Worm (Caenorhabditis elegans): ENCODE results near the gene C36A4.11.

C36A4.11 gene

DNA sequence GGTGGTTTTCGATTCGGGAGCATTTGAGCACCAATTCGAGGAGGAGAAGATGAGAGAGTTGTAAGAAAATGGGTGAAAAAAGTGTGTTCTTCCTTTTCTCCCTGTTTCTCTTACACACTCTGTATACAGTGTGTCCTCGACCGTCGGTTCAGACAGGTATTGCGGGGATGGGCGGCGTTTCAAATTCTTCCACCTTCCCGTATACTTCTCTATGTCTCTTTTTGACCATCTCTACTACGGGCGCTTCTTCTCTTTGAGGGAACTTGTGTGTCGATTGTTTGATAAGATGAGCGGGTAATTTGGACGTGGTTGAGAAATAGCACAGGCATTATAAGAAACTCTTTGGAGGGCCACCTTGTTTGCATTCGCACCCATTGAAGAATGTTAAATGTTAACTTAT is 47.2 kb downstream of the C36A4.11 start:
- TF ChIP-seq eyg-1 (tag; optimal IDR thresholded peaks at IDR 0.05) (no peak), che-1 (tag; optimal IDR thresholded peaks at IDR 0.05) (no peak), odd-2 (tag; optimal IDR thresholded peaks at IDR 0.05) (no peak), ceh-31 (tag; optimal IDR thresholded peaks at IDR 0.05) (no peak), ceh-6 (GFP tag; optimal IDR thresholded peaks at IDR 0.05) (no peak), C08G9.2 (tag; optimal IDR thresholded peaks at IDR 0.05) (no peak), unc-42 (tag; optimal IDR thresholded peaks at IDR 0.05) (no peak), ama-1 (optimal IDR thresholded peaks at IDR 0.05) (no peak), ahr-1 (tag; optimal IDR thresholded peaks at IDR 0.05) (no peak), tbx-7 (tag; optimal IDR thresholded peaks at IDR 0.05) (no peak), hlh-15 (tag; optimal IDR thresholded peaks at IDR 0.05) (no peak), C38D4.7 (GFP tag; optimal IDR thresholded peaks at IDR 0.05) (no peak), pros-1 (tag; optimal IDR thresholded peaks at IDR 0.05) (no peak), lin-11 (tag; optimal IDR thresholded peaks at IDR 0.05) (no peak), ceh-2 (tag; optimal IDR thresholded peaks at IDR 0.05) (no peak), ceh-22 (tag; optimal IDR thresholded peaks at IDR 0.05) (no peak), ceh-48 (tag; optimal IDR thresholded peaks at IDR 0.05) (no peak)

ce11 chrIII:3889896-3890295 is 49.5 kb downstream of the C36A4.11 start:
- no peak for TF ChIP-seq ceh-30 (tag; optimal IDR thresholded peaks at IDR 0.05)
- TF ChIP-seq ceh-9 (tag; optimal IDR thresholded peaks at IDR 0.05) = no peak
- no peak for TF ChIP-seq mec-3 (tag; optimal IDR thresholded peaks at IDR 0.05; ENCODE audit: borderline replicate concordance)
- TF ChIP-seq pros-1 (tag; optimal IDR thresholded peaks at IDR 0.05) = no peak
- no peak for TF ChIP-seq ceh-22 (tag; optimal IDR thresholded peaks at IDR 0.05)
- no peak for TF ChIP-seq che-1 (tag; optimal IDR thresholded peaks at IDR 0.05)
- TF ChIP-seq C08G9.2 (tag; optimal IDR thresholded peaks at IDR 0.05) = no peak
- no peak for TF ChIP-seq ceh-14 (tag; optimal IDR thresholded peaks at IDR 0.05)
- no peak for TF ChIP-seq unc-3 (GFP tag; conservative IDR thresholded peaks at IDR 0.05)
- no peak for TF ChIP-seq unc-3 (tag; optimal IDR thresholded peaks at IDR 0.05)
- no peak for TF ChIP-seq pag-3 (tag; optimal IDR thresholded peaks at IDR 0.05; ENCODE audit: borderline replicate concordance)
- TF ChIP-seq madf-2 (tag; optimal IDR thresholded peaks at IDR 0.05) = no peak
- TF ChIP-seq pha-4 (tag; optimal IDR thresholded peaks at IDR 0.05) = no peak
- TF ChIP-seq zip-5 (tag; optimal IDR thresholded peaks at IDR 0.05) = no peak
- TF ChIP-seq nhr-232 (tag; optimal IDR thresholded peaks at IDR 0.05) = no peak
- TF ChIP-seq dve-1 (tag; optimal IDR thresholded peaks at IDR 0.05) = no peak
- TF ChIP-seq tbx-7 (tag; optimal IDR thresholded peaks at IDR 0.05) = no peak
- no peak for TF ChIP-seq pax-1 (tag; optimal IDR thresholded peaks at IDR 0.05)
- no peak for TF ChIP-seq unc-42 (tag; optimal IDR thresholded peaks at IDR 0.05)
- no peak for TF ChIP-seq ceh-24 (tag; optimal IDR thresholded peaks at IDR 0.05)

Measured in whole organism, late embryonic.